Fruit fly (Drosophila melanogaster) whole organism, larva: ENCODE measurements around the gene Vta1.

Experiments
- noc ChIP-seq: fragments of 200-800 bp; sonication (Bioruptor generic); optimal IDR thresholded peaks from 3 replicates; lab custom pipeline; 2019; ENCODE audit warnings: missing biosample characterization, mild to moderate bottlenecking, missing genetic modification characterization, moderate library complexity

Gene Vta1

DNA sequence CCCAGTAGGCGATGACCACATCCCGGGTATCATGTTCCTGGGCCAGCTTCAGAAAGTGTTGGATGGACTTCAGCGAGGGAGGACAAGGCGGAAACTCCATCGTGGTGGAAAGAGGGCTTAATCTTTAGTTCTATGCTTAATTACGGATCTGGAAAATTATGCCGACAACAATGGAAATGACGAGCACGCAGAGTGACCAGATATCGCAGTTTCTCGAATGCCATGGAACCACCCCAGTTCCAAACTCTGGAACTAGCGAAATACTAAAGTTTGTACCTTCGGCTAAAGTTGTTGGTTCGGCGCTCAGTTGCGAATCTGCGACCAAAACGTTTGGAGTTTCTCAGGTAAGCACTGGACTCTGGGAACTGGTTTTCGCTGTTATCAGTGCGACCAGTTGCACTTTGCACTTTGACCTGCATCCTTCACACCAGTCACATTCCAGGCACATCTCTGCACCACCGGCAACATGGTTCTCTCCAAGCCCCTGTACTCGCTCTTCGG lies at the start of gene Vta1, which contains the start of gene CG7970:
Gene Vta1, minus strand, starts transcription at position 201 of the 501 bp plus-strand sequence.
Gene CG7970, plus strand, starts transcription at position 51 of the 501 bp plus-strand sequence.
- no peak for TF ChIP-seq noc (tag; lab: Kevin White, UChicago)

DNA sequence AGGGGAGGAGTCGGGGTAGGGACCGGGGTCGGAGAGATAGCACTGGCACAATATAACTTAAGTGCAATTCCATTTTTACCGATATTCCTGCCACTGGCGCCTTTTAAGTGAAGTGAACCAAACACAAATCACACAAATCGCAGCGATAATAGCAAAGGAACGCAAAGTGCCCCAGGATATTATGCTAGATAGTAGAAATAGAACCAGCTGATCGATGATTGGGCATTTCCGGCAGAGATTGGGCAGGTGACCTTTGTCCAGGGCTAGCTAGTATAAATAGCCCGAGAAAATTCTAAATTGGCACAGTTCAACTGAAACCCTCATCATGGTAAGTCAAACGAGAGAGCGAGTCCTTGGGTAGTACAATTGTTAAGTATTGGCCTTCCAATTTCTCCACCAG lies 41.6 kb upstream of the Vta1 start, which contains the start of gene CG12011:
Gene CG12011, plus strand, starts transcription at position 301 of the 400 bp plus-strand sequence.
- TF ChIP-seq noc (tag; lab: Kevin White, UChicago): no peak

DNA sequence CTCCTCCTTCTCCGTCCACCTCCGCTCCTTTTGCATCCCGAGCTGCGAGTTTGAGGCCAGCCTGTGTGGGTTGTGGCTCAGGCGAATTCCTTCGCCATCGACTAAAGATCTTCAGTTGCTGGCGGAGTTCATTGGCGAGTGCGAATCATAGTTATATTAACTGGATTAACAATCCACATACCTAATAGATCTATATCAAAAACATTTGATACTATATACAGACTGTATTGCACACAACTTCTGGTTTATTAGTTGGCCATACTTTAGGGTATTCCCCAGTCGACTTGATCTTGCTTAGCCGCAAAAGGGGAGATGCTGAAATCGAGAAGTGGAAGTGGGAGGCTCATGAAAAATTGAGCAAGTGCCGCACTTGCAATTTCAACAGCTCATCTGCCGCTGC lies 40.2 kb upstream of the Vta1 start:
- no peak for TF ChIP-seq noc (tag; lab: Kevin White, UChicago)

DNA sequence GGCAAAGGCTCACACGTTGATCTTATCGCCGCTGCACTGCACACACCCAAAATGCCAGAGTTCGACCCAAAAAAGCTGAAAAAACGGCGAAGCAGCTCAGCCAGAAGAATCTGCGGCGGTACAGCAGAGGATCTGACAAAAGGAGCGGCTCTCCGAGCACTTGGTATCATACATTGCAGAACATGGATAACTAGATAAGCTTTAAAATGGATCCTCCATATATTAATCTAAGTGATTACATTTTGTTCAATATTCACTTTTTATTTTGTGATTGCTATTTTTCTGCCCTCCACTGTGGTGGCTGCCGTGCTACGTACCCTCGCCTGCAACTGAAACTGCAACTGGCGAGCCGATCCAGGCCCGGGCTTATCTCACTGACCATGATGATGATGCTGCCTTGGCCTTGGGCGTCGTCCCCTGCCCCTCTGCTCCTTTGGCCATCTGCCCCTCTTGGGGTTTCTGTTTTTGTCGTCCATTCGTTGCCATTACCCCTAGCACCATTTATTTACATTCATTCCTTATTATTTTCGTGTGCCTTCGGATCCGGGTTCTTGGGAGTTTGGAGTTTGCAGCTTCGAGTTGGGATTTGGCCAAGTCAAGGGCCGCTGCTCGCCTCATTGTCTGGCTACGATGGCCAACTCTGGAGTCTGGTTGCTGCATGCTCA lies 39.6 kb upstream of the Vta1 start:
- no peak for TF ChIP-seq noc (tag; lab: Kevin White, UChicago)

DNA sequence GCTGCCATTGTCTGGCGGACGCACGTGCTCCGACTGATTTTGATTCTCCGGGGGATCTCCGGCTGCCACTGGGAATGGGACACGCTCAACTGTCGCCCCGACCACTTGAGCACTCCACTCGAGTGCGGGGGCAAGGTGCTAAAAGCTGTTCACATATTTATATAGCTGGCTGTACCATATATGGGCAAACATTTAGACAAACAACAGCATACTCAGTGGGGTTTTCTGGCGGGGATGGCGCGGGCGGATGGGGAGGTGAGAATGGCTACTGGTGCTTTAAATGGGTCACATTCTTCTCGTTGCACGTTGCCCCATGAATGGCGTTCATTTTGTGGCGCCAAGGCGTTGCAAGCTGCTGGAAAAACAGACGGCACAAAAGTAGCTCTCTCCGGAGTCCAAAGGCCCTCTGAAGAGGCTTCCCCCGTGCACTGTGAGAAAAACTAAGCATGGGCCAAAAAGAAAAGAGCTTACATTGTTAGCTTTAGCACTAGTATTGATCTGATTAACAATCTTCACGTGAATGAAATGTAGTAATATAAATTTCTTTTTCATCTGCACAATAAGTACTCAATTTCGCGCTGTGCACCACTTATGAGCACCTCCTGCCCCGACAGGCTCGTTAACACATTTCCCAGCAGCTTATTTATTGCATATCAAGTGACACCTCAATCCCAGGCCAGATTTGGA lies 38.2 kb upstream of the Vta1 start:
- no peak for TF ChIP-seq noc (tag; lab: Kevin White, UChicago)

DNA sequence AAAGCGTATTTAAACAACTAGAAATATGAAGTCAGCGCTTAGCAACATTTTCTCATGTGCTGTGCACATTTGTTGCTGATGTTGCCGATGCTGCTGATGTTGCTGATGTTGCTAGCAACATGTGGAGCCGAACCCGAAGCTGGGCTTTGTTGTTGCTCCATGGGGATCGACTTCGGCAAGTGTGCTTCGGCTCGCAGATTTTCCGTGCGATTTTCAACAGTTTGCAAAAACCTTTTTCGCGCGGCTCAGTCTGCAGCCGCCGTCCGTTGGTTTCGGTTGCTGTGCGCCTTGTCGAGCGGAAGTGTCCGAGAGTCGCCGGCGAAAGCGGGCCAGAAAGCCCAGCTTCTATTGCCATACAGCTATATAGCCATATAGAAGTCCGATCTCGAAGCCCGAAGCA lies 35.9 kb upstream of the Vta1 start:
- TF ChIP-seq noc (tag; lab: Kevin White, UChicago): no peak

DNA sequence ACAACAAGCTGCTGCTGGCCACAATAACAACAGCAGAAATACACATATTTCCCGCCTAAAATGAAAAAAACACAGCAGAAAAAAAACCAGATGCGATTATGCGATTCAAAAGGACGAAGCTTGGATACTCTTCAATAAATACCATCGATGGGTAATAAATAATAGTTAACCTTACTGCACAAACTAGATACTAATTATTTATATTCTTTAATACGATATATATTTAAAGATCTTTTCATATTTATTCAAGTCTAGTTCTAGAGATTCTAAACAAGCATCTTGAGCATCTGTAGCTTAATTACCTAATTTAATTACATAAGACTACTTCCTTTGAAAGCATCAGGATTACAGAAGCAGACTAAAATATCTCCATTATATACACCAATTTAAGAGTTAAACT lies 35.5 kb upstream of the Vta1 start:
- no peak for TF ChIP-seq noc (tag; lab: Kevin White, UChicago)

DNA sequence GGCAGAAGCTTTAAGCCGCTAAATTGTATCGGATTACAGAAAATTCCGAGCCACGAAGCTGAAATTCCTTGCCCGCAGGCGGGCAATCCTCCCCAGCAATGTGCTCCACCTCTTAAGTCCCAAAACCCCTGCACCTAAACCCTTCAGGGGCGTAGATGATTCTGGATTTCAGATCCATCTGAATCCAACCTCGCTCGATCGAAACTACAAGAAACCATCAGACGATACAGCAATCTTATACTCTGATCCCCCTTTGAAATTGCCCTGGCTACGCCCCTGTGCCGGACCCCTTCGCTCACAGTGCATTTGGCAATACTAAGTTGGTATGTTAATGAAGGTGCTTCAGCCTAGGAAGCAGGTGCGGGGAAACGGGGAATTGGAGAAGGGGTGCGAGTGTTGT lies 30.4 kb upstream of the Vta1 start:
- no peak for TF ChIP-seq noc (tag; lab: Kevin White, UChicago)

DNA sequence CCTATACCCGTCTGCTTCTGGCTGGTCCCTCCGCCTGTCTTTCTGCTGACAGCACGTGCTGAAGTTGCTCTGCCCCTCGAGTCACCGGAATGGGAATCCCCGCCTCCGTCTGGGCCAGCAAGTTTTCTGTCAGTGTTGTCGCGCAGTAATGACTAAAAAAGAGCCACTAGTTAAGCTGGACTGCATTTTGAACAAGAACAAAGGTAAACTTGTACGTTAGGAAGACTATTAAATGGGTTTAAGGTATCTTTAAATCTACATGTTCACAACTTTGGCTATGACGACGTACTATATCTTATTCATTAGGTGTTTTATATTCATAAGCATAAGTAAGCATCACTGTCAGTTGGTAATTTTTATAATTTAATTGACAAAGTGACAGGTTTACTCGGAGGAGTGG lies 26.7 kb upstream of the Vta1 start:
- TF ChIP-seq noc (tag; lab: Kevin White, UChicago): no peak

DNA sequence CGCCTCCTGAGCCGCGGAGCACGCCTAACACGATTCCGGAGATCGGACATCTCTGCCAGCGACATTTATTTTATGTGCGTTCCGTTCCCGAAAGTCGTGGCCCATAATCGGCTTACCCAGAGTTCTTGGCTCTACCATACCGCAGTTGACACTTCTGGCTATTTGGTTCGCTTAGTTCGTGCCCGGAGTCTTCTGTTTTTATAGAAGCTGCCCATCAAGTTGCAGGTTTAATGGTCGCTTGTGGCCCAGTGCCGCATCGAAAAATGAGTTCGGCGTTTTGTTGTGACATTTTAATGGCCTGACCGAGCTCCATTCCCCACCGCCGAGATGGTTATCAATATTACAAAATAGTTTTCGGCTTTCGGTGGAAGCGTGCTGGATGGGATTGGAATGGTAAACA lies 23.5 kb upstream of the Vta1 start:
- TF ChIP-seq noc (tag; lab: Kevin White, UChicago): no peak

DNA sequence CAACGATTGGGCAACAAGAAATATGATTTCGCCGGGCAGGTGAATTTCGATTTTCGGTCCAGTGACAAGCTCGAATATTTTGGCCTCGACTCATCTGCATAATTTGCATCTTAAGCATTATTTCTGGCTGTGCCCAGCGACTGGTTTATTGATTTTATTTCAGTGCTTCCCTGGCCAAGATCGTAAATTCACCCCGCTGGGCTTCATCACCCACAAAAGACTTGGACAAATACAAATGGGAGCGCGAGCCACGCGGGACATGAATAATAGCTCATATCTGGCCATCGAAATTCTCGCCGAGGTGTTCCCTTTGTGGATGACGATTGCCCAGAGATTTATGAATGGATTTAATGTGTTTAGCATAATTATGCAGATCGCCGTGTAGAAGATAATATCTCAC lies 22.5 kb upstream of the Vta1 start:
- TF ChIP-seq noc (tag; lab: Kevin White, UChicago): peak; percentile 17

DNA sequence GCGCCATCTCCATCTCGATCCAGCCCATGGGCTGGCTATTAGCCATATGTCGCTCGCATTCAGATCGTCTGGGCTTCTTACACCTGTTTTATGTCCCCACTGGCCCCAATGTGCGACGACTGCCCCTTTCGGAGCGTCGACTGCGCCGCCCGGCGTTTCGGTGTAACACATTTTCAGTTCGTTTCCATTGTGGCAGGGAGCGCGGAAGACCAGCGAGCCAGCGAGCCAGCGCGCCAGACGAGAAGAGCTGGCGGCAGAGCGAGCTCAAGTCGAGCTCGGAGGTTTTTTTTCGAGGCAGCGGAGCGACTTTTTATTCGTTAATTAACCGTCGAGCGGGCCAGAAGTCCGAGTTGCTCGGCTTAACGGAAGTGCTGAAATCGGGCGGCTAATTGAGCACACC lies 21.7 kb upstream of the Vta1 start, which contains the start of gene CG7991:
Gene CG7991, plus strand, starts transcription at position 329 of the 400 bp plus-strand sequence.
- no peak for TF ChIP-seq noc (tag; lab: Kevin White, UChicago)

DNA sequence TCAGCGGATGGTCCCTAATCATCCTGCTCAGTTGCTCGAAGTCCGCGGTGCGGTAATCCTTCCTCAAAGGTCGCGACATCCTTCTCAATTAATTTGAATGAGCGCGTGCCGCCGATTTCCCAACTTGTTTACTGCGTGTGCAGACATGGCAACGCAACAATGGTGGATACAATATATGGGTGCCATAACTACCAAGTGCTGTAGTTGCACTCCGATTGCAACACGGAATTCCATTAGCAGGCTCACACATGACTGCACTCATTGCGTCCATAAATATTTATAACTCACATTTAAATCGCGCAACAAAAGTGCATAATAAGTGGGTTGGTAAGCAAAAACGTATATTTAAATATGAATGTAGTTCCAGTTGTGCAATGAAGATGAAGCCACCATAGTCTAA lies 19.9 kb upstream of the Vta1 start, which contains the start of gene CG13930:
Gene CG13930, minus strand, starts transcription at position 101 of the 400 bp plus-strand sequence.
- no peak for TF ChIP-seq noc (tag; lab: Kevin White, UChicago)

DNA sequence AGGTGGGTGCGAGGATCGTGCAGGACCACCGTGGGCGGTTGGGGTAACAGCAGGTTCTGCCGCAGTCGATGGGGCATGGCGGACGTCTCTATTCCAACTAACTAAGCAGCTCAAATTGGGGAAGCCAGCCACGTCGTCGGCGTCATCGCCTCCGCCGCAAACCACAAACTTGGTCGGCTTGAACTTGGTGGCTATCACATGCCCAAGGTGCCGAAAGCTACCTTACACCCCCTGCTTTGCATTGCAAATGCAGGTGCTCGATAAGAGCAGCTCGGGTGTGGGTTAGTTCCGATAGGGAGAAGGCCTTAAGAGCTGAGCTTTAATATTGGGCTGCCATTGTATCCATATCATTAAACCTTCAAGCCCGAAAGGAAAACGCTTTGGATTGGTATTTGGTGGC lies 17.3 kb upstream of the Vta1 start, which contains the start of gene RabX5:
Gene RabX5, minus strand, starts transcription at position 101 of the 400 bp plus-strand sequence.
- TF ChIP-seq noc (tag; lab: Kevin White, UChicago): no peak

DNA sequence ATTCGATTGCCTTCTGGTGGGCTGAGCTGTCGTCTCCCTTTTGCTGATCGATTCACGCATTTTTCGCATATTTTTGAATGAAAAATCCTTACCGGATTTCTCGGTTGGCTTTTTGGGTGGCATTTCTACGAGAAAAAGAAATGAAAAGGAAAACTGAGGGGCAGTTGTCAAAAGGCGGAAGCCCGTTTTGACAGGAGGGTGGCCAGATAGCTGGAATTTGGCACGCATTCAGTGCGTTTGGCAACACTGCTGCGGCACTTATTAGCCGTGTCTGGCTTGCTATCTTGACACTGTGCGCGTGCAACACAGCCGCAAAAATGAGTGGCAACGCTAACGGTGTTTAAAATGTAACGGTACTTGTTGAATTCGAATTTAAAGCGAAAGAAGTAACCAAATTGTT lies 15.8 kb upstream of the Vta1 start, which contains the start of gene RpL23A:
Gene RpL23A, minus strand, starts transcription at position 151 of the 400 bp plus-strand sequence.
- TF ChIP-seq noc (tag; lab: Kevin White, UChicago): peak; percentile 78

DNA sequence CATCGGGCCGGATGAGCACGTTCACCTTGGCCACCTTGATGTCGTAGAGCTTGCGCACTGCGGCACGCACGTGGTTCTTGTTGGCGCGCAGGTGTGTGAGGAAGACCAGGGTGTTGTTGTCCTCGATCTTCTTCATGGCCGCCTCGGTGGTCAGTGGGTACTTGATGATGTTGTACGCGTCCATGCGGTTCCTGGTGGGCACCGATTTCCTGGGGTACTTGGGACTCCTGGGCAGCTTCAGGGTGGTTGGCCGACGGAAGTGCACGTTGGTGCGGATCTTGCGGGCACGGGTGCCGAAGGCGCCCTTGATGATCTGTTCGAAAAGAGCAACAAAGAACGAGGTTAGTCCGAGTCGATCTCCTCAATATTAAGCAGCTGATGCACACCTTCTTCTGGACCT lies 14.7 kb upstream of the Vta1 start:
- TF ChIP-seq noc (tag; lab: Kevin White, UChicago): no peak
